Worm (Caenorhabditis elegans) whole organism, young adult: ENCODE measurements around the gene srr-6.

Experiments used
- B0019.2 ChIP-seq: fragments of 200-800 bp; sonication (Bioruptor generic); conservative IDR thresholded peaks from 2 replicates; pipeline ENCODE4 v1.3.6; 2022; ENCODE audit warnings: missing genetic modification reagents, missing genetic modification characterization, missing compliant biosample characterization
- B0035.1 ChIP-seq: sonication (generic microtip); optimal IDR thresholded peaks from 2 replicates; lab custom pipeline; 2016; ENCODE audit warnings: missing genetic modification characterization, mild to moderate bottlenecking, missing compliant biosample characterization, missing genotype, missing genetic modification reagents
- C06A6.2 ChIP-seq: fragments of 200-800 bp; sonication (Bioruptor generic); conservative IDR thresholded peaks from 2 replicates; pipeline ENCODE4 v1.3.6; 2022; ENCODE audit warnings: missing genetic modification characterization, missing compliant biosample characterization
- C17E4.6 ChIP-seq: fragments of 200-800 bp; sonication (Bioruptor generic); IDR thresholded peaks from 2 replicates; pipeline ENCODE4 v1.3.6; 2022; ENCODE audit warnings: missing genetic modification reagents, missing genetic modification characterization, missing compliant biosample characterization
- F49E8.2 ChIP-seq: sonication (generic microtip); optimal IDR thresholded peaks from 3 replicates; lab custom pipeline; 2017; ENCODE audit warnings: missing genetic modification characterization, mild to moderate bottlenecking, missing compliant biosample characterization, antibody characterized with exemption, moderate library complexity; ENCODE audit not compliant: insufficient read depth
- F52B5.7 ChIP-seq: sonication (generic microtip); optimal IDR thresholded peaks from 2 replicates; lab custom pipeline; 2016; ENCODE audit warnings: mild to moderate bottlenecking, missing genetic modification characterization, missing compliant biosample characterization
- F57A8.1 ChIP-seq: fragments of 200-800 bp; sonication (Bioruptor generic); optimal IDR thresholded peaks from 2 replicates; lab custom pipeline; 2018; ENCODE audit warnings: mild to moderate bottlenecking, missing genetic modification characterization, moderate library complexity, missing compliant biosample characterization
- K11D2.4 ChIP-seq: fragments of 200-800 bp; sonication (Bioruptor generic); IDR thresholded peaks from 2 replicates; pipeline ENCODE4 v1.3.6; 2022; ENCODE audit warnings: missing genetic modification reagents, missing genetic modification characterization, missing compliant biosample characterization
- K12H6.12 ChIP-seq: fragments of 200-800 bp; sonication (Bioruptor generic); optimal IDR thresholded peaks from 2 replicates; lab custom pipeline; 2018; ENCODE audit warnings: mild to moderate bottlenecking, missing genetic modification characterization, missing compliant biosample characterization
- T26A5.8 ChIP-seq: sonication (generic microtip); optimal IDR thresholded peaks from 2 replicates; lab custom pipeline; 2016; ENCODE audit warnings: missing genetic modification characterization, missing compliant biosample characterization
- Y53F4B.3 ChIP-seq: fragments of 200-800 bp; sonication (Bioruptor generic); IDR thresholded peaks from 2 replicates; pipeline ENCODE4 v1.3.6; 2022; ENCODE audit warnings: missing genetic modification reagents, missing genetic modification characterization, missing compliant biosample characterization
- Y79H2A.3 ChIP-seq: fragments of 200-800 bp; sonication (Bioruptor generic); conservative IDR thresholded peaks from 2 replicates; pipeline ENCODE4 v1.3.6; 2022; ENCODE audit warnings: missing genetic modification reagents, missing genetic modification characterization, missing compliant biosample characterization
- aptf-3 ChIP-seq: fragments of 200-800 bp; sonication (Bioruptor generic); IDR thresholded peaks from 2 replicates; pipeline ENCODE4 v1.3.6; 2022; ENCODE audit warnings: missing genetic modification characterization, missing compliant biosample characterization
- attf-3 ChIP-seq: fragments of 200-800 bp; sonication (Bioruptor generic); conservative IDR thresholded peaks from 2 replicates; pipeline ENCODE4 v1.3.6; 2022; ENCODE audit warnings: missing genetic modification reagents, missing genetic modification characterization, missing compliant biosample characterization
- ceh-27 ChIP-seq: fragments of 200-800 bp; sonication (Bioruptor generic); optimal IDR thresholded peaks from 2 replicates; lab custom pipeline; 2018; ENCODE audit warnings: mild to moderate bottlenecking, missing genetic modification characterization, moderate library complexity, missing compliant biosample characterization
- die-1 ChIP-seq: sonication (generic microtip); optimal IDR thresholded peaks from 2 replicates; lab custom pipeline; 2016; ENCODE audit warnings: missing genotype, mild to moderate bottlenecking, missing genetic modification characterization, missing compliant biosample characterization
- dox-1 ChIP-seq: fragments of 200-800 bp; sonication (Bioruptor generic); IDR thresholded peaks from 2 replicates; pipeline ENCODE4 v1.3.6; 2022; ENCODE audit warnings: missing genetic modification reagents, missing genetic modification characterization, missing compliant biosample characterization
- dpl-1 ChIP-seq: fragments of 150-350 bp; optimal IDR thresholded peaks from 2 replicates; lab custom pipeline; 2014; ENCODE audit warnings: missing biosample characterization, missing genetic modification reagents, missing genetic modification characterization
- egl-18 ChIP-seq: fragments of 200-800 bp; sonication (Bioruptor generic); IDR thresholded peaks from 2 replicates; pipeline ENCODE4 v1.3.6; 2022; ENCODE audit warnings: missing genetic modification reagents, missing genetic modification characterization, missing compliant biosample characterization
- egl-44 ChIP-seq: fragments of 200-800 bp; sonication (Bioruptor generic); IDR thresholded peaks from 2 replicates; pipeline ENCODE4 v1.3.6; 2022; ENCODE audit warnings: missing genetic modification reagents, missing genetic modification characterization, missing compliant biosample characterization
- him-1 ChIP-seq: sonication (generic microtip); optimal IDR thresholded peaks from 2 replicates; lab custom pipeline; 2016; ENCODE audit warnings: missing genotype, missing genetic modification reagents, missing genetic modification characterization, missing compliant biosample characterization
- hlh-12 ChIP-seq: sonication (generic microtip); optimal IDR thresholded peaks from 2 replicates; lab custom pipeline; 2016; ENCODE audit warnings: missing genetic modification characterization, missing compliant biosample characterization
- hmg-1.2 ChIP-seq: fragments of 200-800 bp; sonication (Bioruptor generic); IDR thresholded peaks from 2 replicates; pipeline ENCODE4 v1.3.6; 2022; ENCODE audit warnings: missing genetic modification reagents, missing genetic modification characterization, missing compliant biosample characterization
- hmg-20 ChIP-seq: fragments of 200-800 bp; sonication (Bioruptor generic); IDR thresholded peaks from 2 replicates; pipeline ENCODE4 v1.3.6; 2022; ENCODE audit warnings: missing genetic modification reagents, missing genetic modification characterization, missing compliant biosample characterization
- hsf-1 ChIP-seq: fragments of 200-800 bp; sonication (Bioruptor generic); IDR thresholded peaks from 2 replicates; pipeline ENCODE4 v1.3.6; 2022; ENCODE audit warnings: missing genetic modification reagents, missing genetic modification characterization, missing compliant biosample characterization
- lag-1 ChIP-seq: fragments of 200-800 bp; sonication (Bioruptor generic); IDR thresholded peaks from 2 replicates; pipeline ENCODE4 v1.3.6; 2022; ENCODE audit warnings: missing genetic modification reagents, missing genetic modification characterization, missing compliant biosample characterization
- let-607 ChIP-seq, 2 experiments: fragments of 200-800 bp in 1 of 2; sonication (Bioruptor generic) in 1 of 2; sonication (generic microtip) in 1 of 2; optimal IDR thresholded peaks; 2 replicates each; lab custom pipeline; 2016 to 2018; ENCODE audit warnings: mild to moderate bottlenecking in 2 of 2, missing compliant biosample characterization in 2 of 2, missing genetic modification characterization in 2 of 2, moderate library complexity in 2 of 2, missing genotype in 1 of 2
- lin-54 ChIP-seq: fragments of 200-800 bp; sonication (Bioruptor generic); optimal IDR thresholded peaks from 2 replicates; lab custom pipeline; 2018; ENCODE audit warnings: mild to moderate bottlenecking, missing genetic modification characterization, missing compliant biosample characterization
- madf-8 ChIP-seq: fragments of 200-800 bp; sonication (Bioruptor generic); conservative IDR thresholded peaks from 2 replicates; pipeline ENCODE4 v1.3.6; 2022; ENCODE audit warnings: missing genetic modification reagents, missing genetic modification characterization, missing compliant biosample characterization
- mcd-1 ChIP-seq: fragments of 200-800 bp; sonication (Bioruptor generic); IDR thresholded peaks from 2 replicates; pipeline ENCODE4 v1.3.6; 2022; ENCODE audit warnings: missing genetic modification reagents, missing genetic modification characterization, missing compliant biosample characterization
- mel-28 ChIP-seq: sonication (generic microtip); optimal IDR thresholded peaks from 2 replicates; lab custom pipeline; 2016; ENCODE audit warnings: borderline replicate concordance, mild to moderate bottlenecking, missing genetic modification characterization, missing compliant biosample characterization
- nfya-1 ChIP-seq: sonication (generic microtip); optimal IDR thresholded peaks from 2 replicates; lab custom pipeline; 2017; ENCODE audit warnings: antibody characterized with exemption, missing compliant biosample characterization, missing genetic modification characterization, borderline replicate concordance; ENCODE audit not compliant: insufficient read depth
- nfyb-1 ChIP-seq: fragments of 200-800 bp; sonication (Bioruptor generic); IDR thresholded peaks from 2 replicates; pipeline ENCODE4 v1.3.6; 2022; ENCODE audit warnings: missing genetic modification reagents, missing genetic modification characterization, missing compliant biosample characterization
- nhr-120 ChIP-seq: fragments of 200-800 bp; sonication (Bioruptor generic); IDR thresholded peaks from 2 replicates; pipeline ENCODE4 v1.3.6; 2022; ENCODE audit warnings: missing genetic modification characterization, missing compliant biosample characterization
- nhr-80 ChIP-seq: sonication (generic microtip); optimal IDR thresholded peaks from 2 replicates; lab custom pipeline; 2016; ENCODE audit warnings: missing genetic modification characterization, missing compliant biosample characterization
- nhr-90 ChIP-seq: sonication (generic microtip); optimal IDR thresholded peaks from 2 replicates; lab custom pipeline; 2016; ENCODE audit warnings: missing genotype, mild to moderate bottlenecking, missing genetic modification characterization, missing compliant biosample characterization
- rcor-1 ChIP-seq: fragments of 200-800 bp; sonication (Bioruptor generic); IDR thresholded peaks from 2 replicates; pipeline ENCODE4 v1.3.6; 2022; ENCODE audit warnings: missing genetic modification reagents, missing genetic modification characterization, missing compliant biosample characterization
- rec-8 ChIP-seq, 2 experiments: sonication (generic microtip); optimal IDR thresholded peaks; 2 replicates each; lab custom pipeline; 2016; ENCODE audit warnings: mild to moderate bottlenecking in 2 of 2, missing genetic modification characterization in 2 of 2, missing genetic modification reagents in 2 of 2, missing genotype in 2 of 2, missing biosample characterization in 1 of 2, missing compliant biosample characterization in 1 of 2, moderate library complexity in 1 of 2
- repo-1 ChIP-seq: sonication (generic microtip); optimal IDR thresholded peaks from 2 replicates; lab custom pipeline; 2017; ENCODE audit warnings: mild to moderate bottlenecking, missing genetic modification characterization, missing compliant biosample characterization
- snpc-1.1 ChIP-seq: sonication (generic microtip); optimal IDR thresholded peaks from 2 replicates; lab custom pipeline; 2017; ENCODE audit warnings: missing genetic modification characterization, mild to moderate bottlenecking, missing compliant biosample characterization, antibody characterized with exemption, moderate library complexity, missing genotype, missing genetic modification reagents; ENCODE audit not compliant: insufficient read depth
- snpc-3.4 ChIP-seq: sonication (generic microtip); optimal IDR thresholded peaks from 2 replicates; lab custom pipeline; 2017; ENCODE audit warnings: missing genetic modification characterization, mild to moderate bottlenecking, missing compliant biosample characterization, antibody characterized with exemption, moderate library complexity, missing genotype, missing genetic modification reagents
- somi-1 ChIP-seq: fragments of 200-800 bp; sonication (Bioruptor generic); optimal IDR thresholded peaks from 2 replicates; lab custom pipeline; 2018; ENCODE audit warnings: mild to moderate bottlenecking, missing genetic modification characterization, missing compliant biosample characterization
- tbx-9 ChIP-seq: sonication (generic microtip); optimal IDR thresholded peaks from 2 replicates; lab custom pipeline; 2016; ENCODE audit warnings: borderline replicate concordance, missing genetic modification characterization, inconsistent platforms, missing compliant biosample characterization
- tlf-1 ChIP-seq: fragments of 200-800 bp; sonication (Bioruptor generic); optimal IDR thresholded peaks from 2 replicates; lab custom pipeline; 2018; ENCODE audit warnings: mild to moderate bottlenecking, missing genetic modification characterization, missing compliant biosample characterization
- zfh-2 ChIP-seq: fragments of 200-800 bp; sonication (Bioruptor generic); conservative IDR thresholded peaks from 2 replicates; pipeline ENCODE4 v1.3.6; 2022; ENCODE audit warnings: missing genetic modification reagents, missing genetic modification characterization, missing compliant biosample characterization
- ztf-22 ChIP-seq: fragments of 200-800 bp; sonication (Bioruptor generic); optimal IDR thresholded peaks from 2 replicates; lab custom pipeline; 2018; ENCODE audit warnings: mild to moderate bottlenecking, missing genetic modification characterization, moderate library complexity, missing compliant biosample characterization
- ztf-6 ChIP-seq: fragments of 200-800 bp; sonication (Bioruptor generic); IDR thresholded peaks from 2 replicates; pipeline ENCODE4 v1.3.6; 2022; ENCODE audit warnings: missing genetic modification reagents, missing genetic modification characterization, missing compliant biosample characterization

The srr-6 gene

DNA sequence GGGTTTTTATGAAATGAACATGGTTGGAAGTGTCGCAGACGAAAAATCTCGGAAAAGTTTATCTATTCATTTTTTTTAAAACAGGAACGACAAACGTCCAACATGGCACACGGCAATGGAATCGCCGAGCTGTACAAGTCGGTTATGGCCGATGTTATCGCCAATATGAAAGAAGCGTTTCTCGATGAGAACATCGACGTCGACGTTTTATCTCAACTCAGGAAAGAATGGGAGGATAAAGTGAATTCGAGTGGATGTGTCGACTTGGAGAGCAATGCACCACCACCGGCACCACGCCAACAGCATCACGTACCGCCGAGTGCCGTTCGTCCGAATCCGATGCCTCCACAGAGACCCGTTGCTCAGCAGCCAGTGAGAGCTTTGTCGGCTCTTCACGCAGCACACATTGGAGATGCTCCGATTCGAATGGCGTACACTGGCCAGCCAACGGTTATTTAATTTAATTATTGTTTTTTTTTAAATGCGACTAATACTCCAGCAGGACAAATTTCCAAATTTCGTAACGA is 37.5 kb downstream of the srr-6 start:
- TF ChIP-seq F52B5.7 (tag; lab: Kevin White, UChicago) (no peak), nfyb-1 (GFP tag; lab: Robert Waterston, UW) (peak; percentile 66; the same call in 1 of the 2 replicates), die-1 (no peak), mel-28 (tag; lab: Kevin White, UChicago) (no peak), let-607 (tag; optimal IDR thresholded peaks at IDR 0.05; lab: Kevin White, UChicago) (no peak), rec-8 (tag; optimal IDR thresholded peaks at IDR 0.05; lab: Kevin White, UChicago) (no peak), him-1 (tag; lab: Kevin White, UChicago) (no peak), tbx-9 (tag; lab: Kevin White, UChicago) (no peak), lag-1 (GFP tag; lab: Robert Waterston, UW) (no peak), rcor-1 (no peak), nhr-80 (tag; lab: Kevin White, UChicago) (no peak), egl-18 (GFP tag; lab: Robert Waterston, UW) (no peak), aptf-3 (GFP tag; lab: Robert Waterston, UW) (no peak), tlf-1 (GFP tag; lab: Kevin White, UChicago) (no peak), attf-3 (GFP tag; lab: Robert Waterston, UW) (no peak), hlh-12 (no peak), F49E8.2 (no peak), B0035.1 (tag; lab: Kevin White, UChicago) (no peak), ztf-22 (GFP tag; lab: Kevin White, UChicago) (no peak), snpc-1.1 (tag; lab: Kevin White, UChicago) (no peak), C17E4.6 (GFP tag; lab: Robert Waterston, UW) (no peak), dox-1 (GFP tag; lab: Robert Waterston, UW) (no peak), snpc-3.4 (tag; lab: Kevin White, UChicago) (no peak), lin-54 (GFP tag; lab: Kevin White, UChicago) (no peak), mcd-1 (GFP tag; lab: Robert Waterston, UW) (0 out of 2 replicates have a peak, but pooled peaks have one; percentile 21), F57A8.1 (GFP tag; lab: Kevin White, UChicago) (no peak), Y79H2A.3 (GFP tag; lab: Robert Waterston, UW) (no peak), T26A5.8 (no peak), nhr-90 (no peak), nhr-120 (no peak), ceh-27 (no peak), egl-44 (GFP tag; lab: Robert Waterston, UW) (peak; percentile 33; the same call in 1 of the 2 replicates), ztf-6 (GFP tag; lab: Robert Waterston, UW) (no peak), somi-1 (GFP tag; lab: Kevin White, UChicago) (no peak), hmg-20 (GFP tag; lab: Robert Waterston, UW) (no peak), Y53F4B.3 (GFP tag; lab: Robert Waterston, UW) (no peak), C06A6.2 (no peak), B0019.2 (no peak), K12H6.12 (tag; lab: Kevin White, UChicago) (no peak), madf-8 (GFP tag; lab: Robert Waterston, UW) (no peak), hmg-1.2 (GFP tag; lab: Robert Waterston, UW) (0 out of 2 replicates have a peak, but pooled peaks have one; percentile 5), hsf-1 (GFP tag; lab: Robert Waterston, UW) (no peak), K11D2.4 (0 out of 2 replicates have a peak, but pooled peaks have one; percentile 16), zfh-2 (GFP tag; lab: Robert Waterston, UW) (peak; percentile 76; the same call in 1 of the 2 replicates), dpl-1 (GFP tag; lab: Kevin White, UChicago) (no peak), repo-1 (tag; lab: Kevin White, UChicago) (no peak), nfya-1 (no peak)
